Fruit fly (Drosophila melanogaster): ENCODE results near the gene up.

dm6 chrX:13624334-13625079, 22.1 kb upstream of the up start, which contains the start of the genes CG2691 and NFAT:
- no peak for TF ChIP-seq ara (GFP tag; IDR thresholded peaks at IDR 0.05)
- no peak for TF ChIP-seq Drgx (GFP tag; IDR thresholded peaks at IDR 0.05)
- TF ChIP-seq fru (optimal IDR thresholded peaks at IDR 0.05), result no peak
- TF ChIP-seq cg (GFP tag; optimal IDR thresholded peaks at IDR 0.05), result peak; percentile 87
- TF ChIP-seq jigr1 (GFP tag; IDR thresholded peaks at IDR 0.05), result no peak
- TF ChIP-seq Taf1 (GFP tag; IDR thresholded peaks at IDR 0.05), result no peak
- TF ChIP-seq Side (GFP tag; optimal IDR thresholded peaks at IDR 0.05), result no peak
- no peak for TF ChIP-seq fd3F (GFP tag; optimal IDR thresholded peaks at IDR 0.05)
- peak; percentile 69 for TF ChIP-seq CG15479 (GFP tag; optimal IDR thresholded peaks at IDR 0.05)
- TF ChIP-seq CG2202 (tag; optimal IDR thresholded peaks at IDR 0.05), result no peak
